Fruit fly (Drosophila melanogaster) whole organism, prepupa: ENCODE data around the gene CG10089.
A peak's percentile ranks its signal among the peaks of the same experiment; 100 is the strongest.

Experiments used
- Blimp-1 ChIP-seq: fragments of 200-800 bp; sonication (Bioruptor generic); optimal IDR thresholded peaks from 3 replicates; lab custom pipeline; 2017; ENCODE audit warnings: missing biosample characterization, missing genetic modification characterization, mild to moderate bottlenecking, moderate library complexity, missing genetic modification reagents
- CG10631 ChIP-seq: fragments of 200-800 bp; sonication (Bioruptor generic); optimal IDR thresholded peaks from 2 replicates; lab custom pipeline; 2016; ENCODE audit warnings: missing biosample characterization, missing genetic modification characterization
- CG10669 ChIP-seq: fragments of 200-800 bp; sonication (Bioruptor generic); optimal IDR thresholded peaks from 3 replicates; lab custom pipeline; 2018; ENCODE audit warnings: missing biosample characterization, mild to moderate bottlenecking, missing genetic modification characterization, moderate library complexity
- CG11294 ChIP-seq: fragments of 200-800 bp; sonication (Bioruptor generic); IDR thresholded peaks from 2 replicates; pipeline ENCODE4 v1.3.6; 2022; ENCODE audit warnings: missing biosample characterization, missing genetic modification characterization
- CG11762 ChIP-seq: fragments of 200-800 bp; sonication (Bioruptor generic); optimal IDR thresholded peaks from 3 replicates; lab custom pipeline; 2016; ENCODE audit warnings: missing biosample characterization, missing genetic modification characterization; ENCODE audit not compliant: insufficient read depth
- CG11902 ChIP-seq: fragments of 200-800 bp; sonication (Bioruptor generic); optimal IDR thresholded peaks from 3 replicates; lab custom pipeline; 2016; ENCODE audit warnings: missing biosample characterization, missing genetic modification characterization
- CG15336 ChIP-seq: fragments of 200-800 bp; sonication (Bioruptor generic); IDR thresholded peaks from 2 replicates; pipeline ENCODE4 v1.3.6; 2022; ENCODE audit warnings: missing biosample characterization, missing genetic modification characterization
- CG16779 ChIP-seq: fragments of 200-800 bp; sonication (Bioruptor generic); optimal IDR thresholded peaks from 3 replicates; lab custom pipeline; 2017; ENCODE audit warnings: missing biosample characterization, mild to moderate bottlenecking, missing genetic modification characterization
- CG31627 ChIP-seq: fragments of 200-800 bp; sonication (Bioruptor generic); optimal IDR thresholded peaks from 3 replicates; lab custom pipeline; 2016; ENCODE audit warnings: missing biosample characterization, missing genetic modification characterization
- CG32006 ChIP-seq: fragments of 200-800 bp; sonication (Bioruptor generic); optimal IDR thresholded peaks from 3 replicates; lab custom pipeline; 2017; ENCODE audit warnings: missing biosample characterization, mild to moderate bottlenecking, missing genetic modification characterization
- CG34406 ChIP-seq: fragments of 200-800 bp; sonication (Bioruptor generic); optimal IDR thresholded peaks from 3 replicates; lab custom pipeline; 2016; ENCODE audit warnings: missing biosample characterization, missing genetic modification characterization
- CG3919 ChIP-seq: fragments of 200-800 bp; sonication (Bioruptor generic); optimal IDR thresholded peaks from 3 replicates; lab custom pipeline; 2016; ENCODE audit warnings: missing biosample characterization, missing genetic modification characterization
- CG4318 ChIP-seq: fragments of 200-800 bp; sonication (Bioruptor generic); optimal IDR thresholded peaks from 3 replicates; lab custom pipeline; 2017; ENCODE audit warnings: missing biosample characterization, mild to moderate bottlenecking, missing genetic modification characterization
- CG6163 ChIP-seq: fragments of 200-800 bp; sonication (Bioruptor generic); IDR thresholded peaks from 3 replicates; pipeline ENCODE4 v1.3.6; 2022; ENCODE audit warnings: missing biosample characterization, missing genetic modification characterization
- CG6792 ChIP-seq: fragments of 200-800 bp; sonication (Bioruptor generic); optimal IDR thresholded peaks from 3 replicates; lab custom pipeline; 2016; ENCODE audit warnings: missing biosample characterization, missing genetic modification characterization
- CG6808 ChIP-seq: fragments of 200-800 bp; sonication (Bioruptor generic); optimal IDR thresholded peaks from 3 replicates; lab custom pipeline; 2017; ENCODE audit warnings: missing biosample characterization, missing genetic modification characterization, mild to moderate bottlenecking, moderate library complexity, missing genetic modification reagents
- CG6854 ChIP-seq: fragments of 200-800 bp; sonication (Bioruptor generic); optimal IDR thresholded peaks from 2 replicates; lab custom pipeline; 2017; ENCODE audit warnings: missing biosample characterization, mild to moderate bottlenecking, missing genetic modification characterization
- CG7368 ChIP-seq: fragments of 200-800 bp; sonication (Bioruptor generic); optimal IDR thresholded peaks from 3 replicates; lab custom pipeline; 2016; ENCODE audit warnings: missing biosample characterization, missing genetic modification characterization
- CG8119 ChIP-seq: fragments of 200-800 bp; sonication (Bioruptor generic); IDR thresholded peaks from 3 replicates; pipeline ENCODE4 v1.3.6; 2022; ENCODE audit warnings: missing biosample characterization, missing genetic modification characterization
- CG8319 ChIP-seq: fragments of 200-800 bp; sonication (Bioruptor generic); optimal IDR thresholded peaks from 3 replicates; lab custom pipeline; 2016; ENCODE audit warnings: missing biosample characterization, missing genetic modification characterization
- CG8632 ChIP-seq: fragments of 200-800 bp; sonication (Bioruptor generic); optimal IDR thresholded peaks from 3 replicates; lab custom pipeline; 2016; ENCODE audit warnings: missing biosample characterization, missing genetic modification characterization
- Eip78C ChIP-seq: fragments of 200-800 bp; sonication (Bioruptor generic); peaks from one replicate; lab custom pipeline; 2016; ENCODE audit warnings: missing biosample characterization, missing genetic modification characterization
- Eip93F ChIP-seq: fragments of 200-800 bp; sonication (Bioruptor generic); optimal IDR thresholded peaks from 2 replicates; lab custom pipeline; 2016; ENCODE audit warnings: missing biosample characterization, mild to moderate bottlenecking, missing genetic modification characterization
- Ets21C ChIP-seq: fragments of 200-800 bp; sonication (Bioruptor generic); optimal IDR thresholded peaks from 3 replicates; lab custom pipeline; 2016; ENCODE audit warnings: missing biosample characterization, missing genetic modification characterization
- Ets96B ChIP-seq: fragments of 200-800 bp; optimal IDR thresholded peaks from 2 replicates; lab custom pipeline; 2019; ENCODE audit warnings: missing biosample characterization, mild to moderate bottlenecking, missing genetic modification characterization, moderate library complexity
- Gug ChIP-seq: fragments of 200-800 bp; sonication (Bioruptor generic); IDR thresholded peaks from 2 replicates; pipeline ENCODE4 v1.3.6; 2022; ENCODE audit warnings: missing biosample characterization, missing genetic modification characterization
- Hr38 ChIP-seq: sonication (Bioruptor generic); optimal IDR thresholded peaks from 2 replicates; lab custom pipeline; 2016; ENCODE audit warnings: missing biosample characterization, missing genetic modification characterization
- Hr39 ChIP-seq: fragments of 200-800 bp; sonication (Bioruptor generic); optimal IDR thresholded peaks from 2 replicates; lab custom pipeline; 2016; ENCODE audit warnings: missing biosample characterization, missing genetic modification characterization
- Hr4 ChIP-seq: fragments of 200-800 bp; sonication (Bioruptor generic); optimal IDR thresholded peaks from 3 replicates; lab custom pipeline; 2016; ENCODE audit warnings: missing biosample characterization, missing genetic modification characterization
- Lpt ChIP-seq: fragments of 200-800 bp; sonication (Bioruptor generic); optimal IDR thresholded peaks from 3 replicates; lab custom pipeline; 2016; ENCODE audit warnings: missing biosample characterization, missing genetic modification characterization
- OdsH ChIP-seq: fragments of 200-800 bp; sonication (Bioruptor generic); optimal IDR thresholded peaks from 3 replicates; lab custom pipeline; 2016; ENCODE audit warnings: missing biosample characterization, missing genetic modification characterization
- Smox ChIP-seq: fragments of 200-800 bp; sonication (Bioruptor generic); optimal IDR thresholded peaks from 3 replicates; lab custom pipeline; 2016; ENCODE audit warnings: missing biosample characterization, missing genetic modification characterization
- Sox102F ChIP-seq: fragments of 200-800 bp; sonication (Bioruptor generic); optimal IDR thresholded peaks from 2 replicates; lab custom pipeline; 2016; ENCODE audit warnings: missing biosample characterization, mild to moderate bottlenecking, missing genetic modification characterization
- Sox14 ChIP-seq: fragments of 200-800 bp; sonication (Bioruptor generic); optimal IDR thresholded peaks from 3 replicates; lab custom pipeline; 2016; ENCODE audit warnings: missing biosample characterization, missing genetic modification characterization
- Sox15 ChIP-seq: fragments of 200-800 bp; sonication (Bioruptor generic); optimal IDR thresholded peaks from 3 replicates; lab custom pipeline; 2016; ENCODE audit warnings: missing biosample characterization, missing genetic modification characterization
- achi ChIP-seq: fragments of 200-800 bp; sonication (Bioruptor generic); optimal IDR thresholded peaks from 3 replicates; lab custom pipeline; 2016; ENCODE audit warnings: missing biosample characterization, missing genetic modification characterization
- acj6 ChIP-seq: fragments of 200-800 bp; sonication (Bioruptor generic); optimal IDR thresholded peaks from 3 replicates; lab custom pipeline; 2016; ENCODE audit warnings: missing biosample characterization, missing genetic modification characterization
- cyc ChIP-seq: fragments of 200-800 bp; sonication (Bioruptor generic); optimal IDR thresholded peaks from 3 replicates; lab custom pipeline; 2016; ENCODE audit warnings: missing biosample characterization, missing genetic modification characterization
- dac ChIP-seq: fragments of 200-800 bp; sonication (Bioruptor generic); optimal IDR thresholded peaks from 2 replicates; lab custom pipeline; 2017; ENCODE audit warnings: missing biosample characterization, mild to moderate bottlenecking, missing genetic modification characterization
- dsx ChIP-seq: fragments of 200-800 bp; optimal IDR thresholded peaks from 3 replicates; lab custom pipeline; 2019; ENCODE audit warnings: missing biosample characterization, mild to moderate bottlenecking, missing genetic modification characterization, moderate library complexity; ENCODE audit not compliant: poor library complexity, severe bottlenecking
- eg ChIP-seq: fragments of 200-800 bp; sonication (Bioruptor generic); IDR thresholded peaks from 3 replicates; pipeline ENCODE4 v1.3.6; 2022; ENCODE audit warnings: missing biosample characterization, missing genetic modification characterization
- esn ChIP-seq: fragments of 200-800 bp; sonication (Bioruptor generic); optimal IDR thresholded peaks from 2 replicates; lab custom pipeline; 2016; ENCODE audit warnings: missing biosample characterization, mild to moderate bottlenecking, missing genetic modification characterization, moderate library complexity
- fd59A ChIP-seq: fragments of 200-800 bp; sonication (Bioruptor generic); optimal IDR thresholded peaks from 2 replicates; lab custom pipeline; 2017; ENCODE audit warnings: missing biosample characterization, mild to moderate bottlenecking, missing genetic modification characterization, missing genetic modification reagents
- lz ChIP-seq: fragments of 200-800 bp; sonication (Bioruptor generic); optimal IDR thresholded peaks from 3 replicates; lab custom pipeline; 2016; ENCODE audit warnings: missing biosample characterization, missing genetic modification characterization
- net ChIP-seq: fragments of 200-800 bp; sonication (Bioruptor generic); optimal IDR thresholded peaks from 3 replicates; lab custom pipeline; 2016; ENCODE audit warnings: missing biosample characterization, missing genetic modification characterization
- pdm3 ChIP-seq: fragments of 200-800 bp; sonication (Bioruptor generic); optimal IDR thresholded peaks from 3 replicates; lab custom pipeline; 2016; ENCODE audit warnings: missing biosample characterization, missing genetic modification characterization
- salr ChIP-seq, 2 experiments: fragments of 200-800 bp; sonication (Bioruptor generic); optimal IDR thresholded peaks; 3 replicates each; lab custom pipeline; 2016 to 2018; ENCODE audit warnings: missing biosample characterization in 2 of 2, missing genetic modification characterization in 2 of 2, mild to moderate bottlenecking in 1 of 2
- spab ChIP-seq: fragments of 200-800 bp; sonication (Bioruptor generic); optimal IDR thresholded peaks from 2 replicates; lab custom pipeline; 2017; ENCODE audit warnings: missing biosample characterization, mild to moderate bottlenecking, missing genetic modification characterization, missing genetic modification reagents
- ss ChIP-seq, 2 experiments: fragments of 200-800 bp; sonication (Bioruptor generic); optimal IDR thresholded peaks; 2 replicates in 1 of 2; 3 replicates in 1 of 2; lab custom pipeline; 2017 to 2018; ENCODE audit warnings: mild to moderate bottlenecking in 2 of 2, missing biosample characterization in 2 of 2, missing genetic modification characterization in 2 of 2, moderate library complexity in 1 of 2
- svp ChIP-seq: fragments of 200-800 bp; sonication (Bioruptor generic); peaks from one replicate; lab custom pipeline; 2016; ENCODE audit warnings: missing biosample characterization, missing genetic modification characterization
- topi ChIP-seq: fragments of 200-800 bp; sonication (Bioruptor generic); optimal IDR thresholded peaks from 3 replicates; lab custom pipeline; 2016; ENCODE audit warnings: missing biosample characterization, missing genetic modification characterization
- vri ChIP-seq: fragments of 200-800 bp; sonication (Bioruptor generic); optimal IDR thresholded peaks from 3 replicates; lab custom pipeline; 2016; ENCODE audit warnings: missing biosample characterization, mild to moderate bottlenecking, missing genetic modification characterization

The CG10089 gene

DNA sequence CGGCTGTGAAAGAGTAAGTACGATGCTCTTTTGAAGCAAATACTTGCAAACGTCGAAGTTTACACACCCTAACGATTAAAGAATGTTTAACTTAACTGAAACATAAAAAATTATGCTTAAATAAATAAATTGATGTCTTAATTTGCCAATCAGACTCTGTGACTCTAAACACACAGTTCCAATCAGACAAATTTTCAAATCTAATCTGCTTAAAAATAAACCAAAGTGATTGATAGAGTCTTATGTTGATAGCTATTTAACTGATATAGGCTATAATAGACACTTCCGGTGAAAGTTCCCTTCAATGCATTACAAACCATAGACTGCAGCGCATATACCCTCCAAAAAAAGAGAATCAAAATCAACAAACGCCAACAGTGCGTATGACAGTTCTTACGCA, 23.0 kb downstream of the CG10089 start:
- TF ChIP-seq Hr4 (GFP tag; lab: Kevin White, UChicago) (peak; percentile 72), Sox14 (GFP tag; lab: Kevin White, UChicago) (peak; percentile 1), eg (GFP tag; lab: Robert Waterston, UW) (peak; percentile 24; the same call in 2 of the 3 replicates), CG6808 (GFP tag; lab: Kevin White, UChicago) (peak; percentile 9), CG3919 (GFP tag; lab: Kevin White, UChicago) (peak; percentile 25), esn (GFP tag; lab: Kevin White, UChicago) (no peak), fd59A (no peak), dac (GFP tag; lab: Kevin White, UChicago) (peak; percentile 23), ss (GFP tag; optimal IDR thresholded peaks at IDR 0.05; lab: Kevin White, UChicago) (no peak), CG32006 (GFP tag; lab: Kevin White, UChicago) (peak; percentile 70), Hr38 (GFP tag; lab: Kevin White, UChicago) (no peak), CG10669 (GFP tag; lab: Kevin White, UChicago) (no peak), salr (GFP tag; optimal IDR thresholded peaks at IDR 0.05; lab: Kevin White, UChicago) (peak in 1 of 2 experiments; percentile 37), vri (GFP tag; lab: Kevin White, UChicago) (peak; percentile 36), net (GFP tag; lab: Kevin White, UChicago) (peak; percentile 38), Eip93F (GFP tag; lab: Kevin White, UChicago) (no peak), cyc (peak; percentile 21), Ets21C (GFP tag; lab: Kevin White, UChicago) (no peak), achi (GFP tag; lab: Kevin White, UChicago) (peak; percentile 28), lz (GFP tag; lab: Kevin White, UChicago) (peak; percentile 16), CG31627 (peak; percentile 46), Blimp-1 (GFP tag; lab: Kevin White, UChicago) (no peak), CG4318 (peak; percentile 15), acj6 (GFP tag; lab: Kevin White, UChicago) (peak; percentile 21), CG8319 (GFP tag; lab: Kevin White, UChicago) (no peak), CG6163 (GFP tag; lab: Robert Waterston, UW) (0 out of 3 replicates have a peak, but pooled peaks have one; percentile 13), pdm3 (GFP tag; lab: Kevin White, UChicago) (peak; percentile 38), CG8119 (GFP tag; lab: Robert Waterston, UW) (peak; percentile 59; the same call in 2 of the 3 replicates), CG11762 (GFP tag; lab: Kevin White, UChicago) (peak; percentile 7), Ets96B (tag; lab: Kevin White, UChicago) (no peak), CG7368 (GFP tag; lab: Kevin White, UChicago) (no peak), Hr39 (GFP tag; lab: Kevin White, UChicago) (peak; percentile 44), CG8632 (GFP tag; lab: Kevin White, UChicago) (peak; percentile 5), CG16779 (no peak), Gug (GFP tag; lab: Robert Waterston, UW) (0 out of 2 replicates have a peak, but pooled peaks have one; percentile 19), CG6854 (GFP tag; lab: Kevin White, UChicago) (no peak), CG15336 (GFP tag; lab: Robert Waterston, UW) (peak; percentile 77), svp (GFP tag; lab: Kevin White, UChicago) (peak; percentile 82), CG11902 (GFP tag; lab: Kevin White, UChicago) (no peak), dsx (GFP tag; lab: Kevin White, UChicago) (no peak), CG11294 (GFP tag; lab: Robert Waterston, UW) (peak; percentile 48; the same call in 1 of the 2 replicates), spab (GFP tag; lab: Kevin White, UChicago) (no peak), Sox102F (GFP tag; lab: Kevin White, UChicago) (peak; percentile 23), CG34406 (peak; percentile 24), CG6792 (GFP tag; lab: Kevin White, UChicago) (no peak), Smox (GFP tag; lab: Kevin White, UChicago) (peak; percentile 21), OdsH (GFP tag; lab: Kevin White, UChicago) (peak; percentile 46), topi (peak; percentile 2), CG10631 (no peak), Lpt (peak; percentile 19), Eip78C (GFP tag; lab: Kevin White, UChicago) (peak; percentile 64), Sox15 (no peak)
